Fruit fly (Drosophila melanogaster) whole organism, embryonic: ENCODE data around the gene Mks1.

ENCODE experiments used
- Asciz ChIP-seq: fragments of 200-800 bp; sonication (Bioruptor generic); optimal IDR thresholded peaks from 2 replicates; lab custom pipeline; 2017; ENCODE audit warnings: missing biosample characterization, mild to moderate bottlenecking, missing genetic modification characterization, missing genetic modification reagents
- C15 ChIP-seq: fragments of 200-800 bp; sonication (Bioruptor generic); IDR thresholded peaks from 3 replicates; pipeline ENCODE4 v1.3.6; 2022; ENCODE audit warnings: missing biosample characterization, missing genetic modification characterization
- CG10321 ChIP-seq: fragments of 200-800 bp; sonication (Bioruptor generic); IDR thresholded peaks from 2 replicates; pipeline ENCODE4 v1.3.6; 2022; ENCODE audit warnings: missing biosample characterization, missing genetic modification characterization
- CG10543 ChIP-seq: fragments of 200-800 bp; sonication (Bioruptor generic); optimal IDR thresholded peaks from 3 replicates; lab custom pipeline; 2017; ENCODE audit warnings: missing biosample characterization, mild to moderate bottlenecking, missing genetic modification characterization, moderate library complexity
- CG11696 ChIP-seq: fragments of 200-800 bp; sonication (Bioruptor generic); IDR thresholded peaks from 2 replicates; pipeline ENCODE4 v1.3.6; 2022; ENCODE audit warnings: missing biosample characterization, missing genetic modification characterization
- CG12942 ChIP-seq: fragments of 200-800 bp; sonication (Bioruptor generic); optimal IDR thresholded peaks from 3 replicates; lab custom pipeline; 2016; ENCODE audit warnings: missing biosample characterization, missing genetic modification characterization
- CG1529 ChIP-seq: fragments of 200-800 bp; sonication (Bioruptor generic); optimal IDR thresholded peaks from 3 replicates; lab custom pipeline; 2018; ENCODE audit warnings: missing biosample characterization, missing genetic modification characterization
- CG1832 ChIP-seq: fragments of 200-800 bp; sonication (Bioruptor generic); optimal IDR thresholded peaks from 2 replicates; lab custom pipeline; 2017; ENCODE audit warnings: missing biosample characterization, mild to moderate bottlenecking, missing genetic modification characterization, inconsistent platforms
- CG2678 ChIP-seq: fragments of 200-800 bp; sonication (Bioruptor generic); optimal IDR thresholded peaks from 3 replicates; lab custom pipeline; 2019; ENCODE audit warnings: missing biosample characterization, mild to moderate bottlenecking, missing genetic modification characterization, moderate library complexity
- CG30431 ChIP-seq: fragments of 200-800 bp; sonication (Bioruptor generic); optimal IDR thresholded peaks from 2 replicates; lab custom pipeline; 2017; ENCODE audit warnings: missing biosample characterization, missing genetic modification characterization
- CG34376 ChIP-seq: fragments of 200-800 bp; sonication (Bioruptor generic); optimal IDR thresholded peaks from 2 replicates; lab custom pipeline; 2018; ENCODE audit warnings: missing biosample characterization, mild to moderate bottlenecking, missing genetic modification characterization
- CG3995 ChIP-seq: fragments of 200-800 bp; sonication (Bioruptor generic); optimal IDR thresholded peaks from 3 replicates; lab custom pipeline; 2016; ENCODE audit warnings: missing biosample characterization, missing genetic modification characterization
- CG43689 ChIP-seq: fragments of 200-800 bp; sonication (Bioruptor generic); IDR thresholded peaks from 2 replicates; pipeline ENCODE4 v1.3.6; 2022; ENCODE audit warnings: missing biosample characterization, missing genetic modification characterization
- CG4617 ChIP-seq: fragments of 200-800 bp; sonication (Bioruptor generic); optimal IDR thresholded peaks from 3 replicates; lab custom pipeline; 2016; ENCODE audit warnings: missing biosample characterization, missing genetic modification characterization, borderline replicate concordance
- CG8359 ChIP-seq: fragments of 200-800 bp; sonication (Bioruptor generic); optimal IDR thresholded peaks from 2 replicates; lab custom pipeline; 2017; ENCODE audit warnings: missing biosample characterization, mild to moderate bottlenecking, missing genetic modification characterization, borderline replicate concordance
- CG8944 ChIP-seq: fragments of 200-800 bp; sonication (Bioruptor generic); optimal IDR thresholded peaks from 3 replicates; lab custom pipeline; 2016; ENCODE audit warnings: missing biosample characterization, missing genetic modification characterization
- CG9727 ChIP-seq: fragments of 200-800 bp; sonication (Bioruptor generic); optimal IDR thresholded peaks from 3 replicates; lab custom pipeline; 2017; ENCODE audit warnings: missing biosample characterization, mild to moderate bottlenecking, missing genetic modification characterization
- CG9932 ChIP-seq: fragments of 200-800 bp; sonication (Bioruptor generic); IDR thresholded peaks from 2 replicates; pipeline ENCODE4 v1.3.6; 2022; ENCODE audit warnings: missing biosample characterization, missing genetic modification characterization
- D19B ChIP-seq: fragments of 200-800 bp; sonication (Bioruptor generic); optimal IDR thresholded peaks from 2 replicates; lab custom pipeline; 2017; ENCODE audit warnings: missing biosample characterization, mild to moderate bottlenecking, missing genetic modification characterization
- Dek ChIP-seq: fragments of 200-800 bp; sonication (Bioruptor generic); optimal IDR thresholded peaks from 3 replicates; lab custom pipeline; 2019; ENCODE audit warnings: missing biosample characterization, mild to moderate bottlenecking, missing genetic modification characterization, moderate library complexity
- Doc2 ChIP-seq: fragments of 200-800 bp; sonication (Bioruptor generic); IDR thresholded peaks from 2 replicates; pipeline ENCODE4 v1.3.6; 2022; ENCODE audit warnings: missing biosample characterization, missing genetic modification characterization
- Fer3 ChIP-seq: fragments of 200-800 bp; sonication (Bioruptor generic); optimal IDR thresholded peaks from 2 replicates; lab custom pipeline; 2018; ENCODE audit warnings: missing biosample characterization, mild to moderate bottlenecking, missing genetic modification characterization, moderate library complexity
- H2.0 ChIP-seq: fragments of 200-800 bp; sonication (Bioruptor generic); IDR thresholded peaks from 2 replicates; pipeline ENCODE4 v1.3.6; 2022; ENCODE audit warnings: missing biosample characterization, missing genetic modification characterization
- Nf-YA ChIP-seq: fragments of 200-800 bp; sonication (Bioruptor generic); IDR thresholded peaks from 2 replicates; pipeline ENCODE4 v1.3.6; 2022; ENCODE audit warnings: missing biosample characterization, missing genetic modification characterization
- Oli ChIP-seq: fragments of 200-800 bp; sonication (Bioruptor generic); optimal IDR thresholded peaks from 2 replicates; lab custom pipeline; 2018; ENCODE audit warnings: missing biosample characterization, mild to moderate bottlenecking, missing genetic modification characterization, moderate library complexity
- Ravus ChIP-seq: fragments of 200-800 bp; sonication (Bioruptor generic); IDR thresholded peaks from 2 replicates; pipeline ENCODE4 v1.3.6; 2022; ENCODE audit warnings: missing biosample characterization, missing genetic modification characterization
- ab ChIP-seq: fragments of 200-800 bp; sonication (Bioruptor generic); optimal IDR thresholded peaks from 2 replicates; lab custom pipeline; 2016; ENCODE audit warnings: missing biosample characterization, missing genetic modification characterization
- bowl ChIP-seq: fragments of 200-800 bp; sonication (Bioruptor generic); IDR thresholded peaks from 2 replicates; pipeline ENCODE4 v1.3.6; 2022; ENCODE audit warnings: missing biosample characterization, missing genetic modification characterization
- bsh ChIP-seq, 2 experiments: fragments of 200-800 bp; sonication (Bioruptor generic); optimal IDR thresholded peaks; 2 replicates each; lab custom pipeline; 2017 to 2018; ENCODE audit warnings: mild to moderate bottlenecking in 2 of 2, missing biosample characterization in 2 of 2, missing genetic modification characterization in 2 of 2, moderate library complexity in 1 of 2
- ci ChIP-seq: fragments of 200-800 bp; sonication (Bioruptor generic); IDR thresholded peaks from 3 replicates; pipeline ENCODE4 v1.3.6; 2022; ENCODE audit warnings: missing biosample characterization, missing genetic modification characterization
- crp ChIP-seq, 2 experiments: fragments of 200-800 bp; sonication (Bioruptor generic); optimal IDR thresholded peaks; 2 replicates in 1 of 2; 3 replicates in 1 of 2; lab custom pipeline; 2017; ENCODE audit warnings: missing biosample characterization in 2 of 2, missing genetic modification characterization in 2 of 2, mild to moderate bottlenecking in 1 of 2, moderate library complexity in 1 of 2
- eve ChIP-seq, 2 experiments: fragments of >200 bp; optimal IDR thresholded peaks; 2 replicates each; lab custom pipeline; 2017; ENCODE audit warnings: missing biosample characterization in 2 of 2, missing genetic modification characterization in 2 of 2
- gsb ChIP-seq: fragments of 200-800 bp; sonication (Bioruptor generic); IDR thresholded peaks from 2 replicates; pipeline ENCODE4 v1.3.6; 2022; ENCODE audit warnings: missing biosample characterization, missing genetic modification characterization
- gt ChIP-seq: fragments of 200-800 bp; sonication (Bioruptor generic); IDR thresholded peaks from 2 replicates; pipeline ENCODE4 v1.3.6; 2022; ENCODE audit warnings: missing biosample characterization, missing genetic modification characterization
- kah ChIP-seq: fragments of 200-800 bp; sonication (Bioruptor generic); optimal IDR thresholded peaks from 2 replicates; lab custom pipeline; 2018; ENCODE audit warnings: missing biosample characterization, mild to moderate bottlenecking, missing genetic modification characterization
- lab ChIP-seq: fragments of 200-800 bp; sonication (Bioruptor generic); optimal IDR thresholded peaks from 3 replicates; lab custom pipeline; 2017; ENCODE audit warnings: missing biosample characterization, missing genetic modification characterization, mild to moderate bottlenecking, moderate library complexity, missing genetic modification reagents
- mam ChIP-seq: fragments of 200-800 bp; sonication (Bioruptor generic); optimal IDR thresholded peaks from 3 replicates; lab custom pipeline; 2016; ENCODE audit warnings: missing biosample characterization, missing genetic modification characterization
- mld ChIP-seq: fragments of 200-800 bp; sonication (Bioruptor generic); IDR thresholded peaks from 3 replicates; pipeline ENCODE4 v1.3.6; 2022; ENCODE audit warnings: missing biosample characterization, missing genetic modification characterization; ENCODE audit not compliant: partially characterized antibody
- org-1 ChIP-seq: fragments of 200-800 bp; sonication (Bioruptor generic); optimal IDR thresholded peaks from 2 replicates; lab custom pipeline; 2017; ENCODE audit warnings: missing biosample characterization, missing genetic modification characterization
- pho ChIP-seq: fragments of 200-800 bp; sonication (Bioruptor generic); optimal IDR thresholded peaks from 2 replicates; lab custom pipeline; 2016; ENCODE audit warnings: missing biosample characterization, missing genetic modification characterization
- phol ChIP-seq: fragments of 200-800 bp; sonication (Bioruptor generic); optimal IDR thresholded peaks from 3 replicates; lab custom pipeline; 2018; ENCODE audit warnings: missing biosample characterization, mild to moderate bottlenecking, missing genetic modification characterization, moderate library complexity
- sens-2 ChIP-seq: fragments of 200-800 bp; sonication (Bioruptor generic); IDR thresholded peaks from 2 replicates; pipeline ENCODE4 v1.3.6; 2022; ENCODE audit warnings: missing biosample characterization, missing genetic modification characterization
- sima ChIP-seq: fragments of 200-800 bp; sonication (Bioruptor generic); optimal IDR thresholded peaks from 2 replicates; lab custom pipeline; 2016; ENCODE audit warnings: missing biosample characterization, missing genetic modification characterization
- slbo ChIP-seq: fragments of 200-800 bp; sonication (Bioruptor generic); IDR thresholded peaks from 2 replicates; pipeline ENCODE4 v1.3.6; 2022; ENCODE audit warnings: missing biosample characterization, missing genetic modification characterization
- sr ChIP-seq: fragments of 200-800 bp; sonication (Bioruptor generic); IDR thresholded peaks from 3 replicates; pipeline ENCODE4 v1.3.6; 2022; ENCODE audit warnings: missing biosample characterization, missing genetic modification characterization
- tll ChIP-seq, 2 experiments: fragments of 200-800 bp in 1 of 2; fragments of >200 bp in 1 of 2; sonication (Bioruptor generic) in 1 of 2; optimal IDR thresholded peaks; 2 replicates each; lab custom pipeline; 2017 to 2019; ENCODE audit warnings: missing biosample characterization in 2 of 2, missing genetic modification characterization in 2 of 2, mild to moderate bottlenecking in 1 of 2, moderate library complexity in 1 of 2
- toy ChIP-seq: fragments of 200-800 bp; sonication (Bioruptor generic); IDR thresholded peaks from 2 replicates; pipeline ENCODE4 v1.3.6; 2022; ENCODE audit warnings: missing biosample characterization, missing genetic modification characterization
- vnd ChIP-seq: fragments of 200-800 bp; sonication (Bioruptor generic); IDR thresholded peaks from 3 replicates; pipeline ENCODE4 v1.3.6; 2022; ENCODE audit warnings: missing biosample characterization, missing genetic modification characterization; ENCODE audit not compliant: partially characterized antibody
- zf30C ChIP-seq: fragments of 200-800 bp; sonication (Bioruptor generic); optimal IDR thresholded peaks from 3 replicates; lab custom pipeline; 2018; ENCODE audit warnings: missing biosample characterization, mild to moderate bottlenecking, missing genetic modification characterization

Mks1 gene

dm6 chrX:12472244-12472736 is 24.1 kb downstream of the Mks1 start (continued):
- peak; percentile 93 for TF ChIP-seq phol (tag; lab: Kevin White, UChicago)
- TF ChIP-seq sr (GFP tag; lab: Robert Waterston, UW) = peak; percentile 65; the same call in 1 of the 3 replicates
- TF ChIP-seq H2.0 = peak; percentile 92
- TF ChIP-seq kah (GFP tag; lab: Kevin White, UChicago) = peak; percentile 87
- TF ChIP-seq CG43689 (GFP tag; lab: Robert Waterston, UW) = peak; percentile 91
- TF ChIP-seq lab (GFP tag; lab: Kevin White, UChicago) = peak; percentile 97
- TF ChIP-seq CG1529 (GFP tag; lab: Kevin White, UChicago) = peak; percentile 84
- TF ChIP-seq CG30431 (GFP tag; lab: Kevin White, UChicago) = peak; percentile 75
- peak; percentile 94 for TF ChIP-seq Oli (tag; lab: Kevin White, UChicago)
- peak; percentile 96 for TF ChIP-seq Fer3 (tag; lab: Kevin White, UChicago)
- peak; percentile 92 for TF ChIP-seq gsb (GFP tag; lab: Robert Waterston, UW)
- peak; percentile 98 for TF ChIP-seq CG2678 (tag; lab: Kevin White, UChicago)
- peak; percentile 75 to 93 for TF ChIP-seq bsh (GFP tag; optimal IDR thresholded peaks at IDR 0.05; lab: Kevin White, UChicago)
- peak; percentile 89 for TF ChIP-seq CG12942 (GFP tag; lab: Kevin White, UChicago)
- peak; percentile 97 for TF ChIP-seq slbo (GFP tag; lab: Robert Waterston, UW)
- peak; percentile 72 for TF ChIP-seq CG3995 (GFP tag; lab: Kevin White, UChicago)
- peak; percentile 70 for TF ChIP-seq gt
- peak; percentile 92 for TF ChIP-seq CG34376
- TF ChIP-seq CG4617 (GFP tag; lab: Kevin White, UChicago) = peak; percentile 50
- TF ChIP-seq CG8944 = peak; percentile 9
- peak; percentile 83 for TF ChIP-seq D19B
- peak; percentile 96 for TF ChIP-seq CG9932 (GFP tag; lab: Robert Waterston, UW)
- peak; percentile 88 for TF ChIP-seq zf30C (GFP tag; lab: Kevin White, UChicago)
- TF ChIP-seq org-1 = peak; percentile 91
- TF ChIP-seq bowl = peak; percentile 88
- peak; percentile 82 for TF ChIP-seq sens-2 (GFP tag; lab: Robert Waterston, UW)
- TF ChIP-seq crp (GFP tag; optimal IDR thresholded peaks at IDR 0.05; lab: Kevin White, UChicago) = peak in 1 of 2 experiments; percentile 53
- TF ChIP-seq CG1832 (GFP tag; lab: Kevin White, UChicago) = no peak
- TF ChIP-seq CG10321 = peak; percentile 80
- TF ChIP-seq CG8359 (GFP tag; lab: Kevin White, UChicago) = peak; percentile 82
- peak; percentile 88 for TF ChIP-seq Nf-YA
- TF ChIP-seq Ravus (GFP tag; lab: Robert Waterston, UW) = peak; percentile 90
- TF ChIP-seq vnd (GFP tag; lab: Robert Waterston, UW) = no peak
- peak; percentile 41 for TF ChIP-seq sima
- peak; percentile 88 for TF ChIP-seq Asciz (GFP tag; lab: Kevin White, UChicago)
- TF ChIP-seq toy (GFP tag; lab: Robert Waterston, UW) = peak; percentile 89
- TF ChIP-seq eve (GFP tag; optimal IDR thresholded peaks at IDR 0.05; lab: Kevin White, UChicago) = peak in 1 of 2 experiments; percentile 97
- peak; percentile 37 for TF ChIP-seq ab
- TF ChIP-seq Doc2 (GFP tag; lab: Robert Waterston, UW) = peak; percentile 66
- peak; percentile 91 for TF ChIP-seq ci
- peak; percentile 85 for TF ChIP-seq CG11696 (GFP tag; lab: Robert Waterston, UW)
- TF ChIP-seq mam (GFP tag; lab: Kevin White, UChicago) = peak; percentile 78
- TF ChIP-seq CG9727 (GFP tag; lab: Kevin White, UChicago) = peak; percentile 95
- TF ChIP-seq C15 (GFP tag; lab: Robert Waterston, UW) = peak; percentile 88
- peak; percentile 56 for TF ChIP-seq pho (GFP tag; lab: Kevin White, UChicago)
- no peak for TF ChIP-seq mld (GFP tag; lab: Robert Waterston, UW)
- peak; percentile 93 for TF ChIP-seq Dek (tag; lab: Kevin White, UChicago)
- peak; percentile 95 for TF ChIP-seq CG10543 (GFP tag; lab: Kevin White, UChicago)
- TF ChIP-seq tll (GFP tag; optimal IDR thresholded peaks at IDR 0.05; lab: Kevin White, UChicago) = peak in 1 of 2 experiments; percentile 24
